Fruit fly (Drosophila melanogaster) whole organism, embryonic: ENCODE measurements around the gene Cpr30F.
A peak's percentile ranks its signal among the peaks of the same experiment; 100 is the strongest.

ENCODE experiments used
- CG11085 ChIP-seq: fragments of 200-800 bp; sonication (Bioruptor generic); IDR thresholded peaks from 2 replicates; pipeline ENCODE4 v1.3.6; 2022; ENCODE audit warnings: missing biosample characterization, missing genetic modification characterization
- CG11560 ChIP-seq: fragments of 200-800 bp; sonication (Bioruptor generic); IDR thresholded peaks from 3 replicates; pipeline ENCODE4 v1.3.6; 2022; ENCODE audit warnings: missing biosample characterization, missing genetic modification characterization
- CG12942 ChIP-seq: fragments of 200-800 bp; sonication (Bioruptor generic); optimal IDR thresholded peaks from 3 replicates; lab custom pipeline; 2016; ENCODE audit warnings: missing biosample characterization, missing genetic modification characterization
- CG13894 ChIP-seq: fragments of 200-800 bp; sonication (Bioruptor generic); optimal IDR thresholded peaks from 3 replicates; lab custom pipeline; 2018; ENCODE audit warnings: missing biosample characterization, mild to moderate bottlenecking, missing genetic modification characterization, moderate library complexity
- CG14441 ChIP-seq: fragments of 200-800 bp; sonication (Bioruptor generic); IDR thresholded peaks from 2 replicates; pipeline ENCODE4 v1.3.6; 2022; ENCODE audit warnings: missing biosample characterization, missing genetic modification characterization
- CG14667 ChIP-seq: fragments of 200-800 bp; sonication (Bioruptor generic); IDR thresholded peaks from 2 replicates; pipeline ENCODE4 v1.3.6; 2022; ENCODE audit warnings: missing biosample characterization, missing genetic modification characterization
- CG15011 ChIP-seq: fragments of 200-800 bp; sonication (Bioruptor generic); optimal IDR thresholded peaks from 3 replicates; lab custom pipeline; 2018; ENCODE audit warnings: missing biosample characterization, mild to moderate bottlenecking, missing genetic modification characterization
- CG1529 ChIP-seq: fragments of 200-800 bp; sonication (Bioruptor generic); optimal IDR thresholded peaks from 3 replicates; lab custom pipeline; 2018; ENCODE audit warnings: missing biosample characterization, missing genetic modification characterization
- CG1647 ChIP-seq: fragments of 200-800 bp; sonication (Bioruptor generic); optimal IDR thresholded peaks from 3 replicates; lab custom pipeline; 2016; ENCODE audit warnings: missing biosample characterization, missing genetic modification characterization
- CG17186 ChIP-seq: fragments of 200-800 bp; sonication (Bioruptor generic); optimal IDR thresholded peaks from 3 replicates; lab custom pipeline; 2017; ENCODE audit warnings: missing biosample characterization, missing genetic modification reagents, missing genetic modification characterization
- CG17829 ChIP-seq: fragments of 200-800 bp; optimal IDR thresholded peaks from 2 replicates; lab custom pipeline; 2019; ENCODE audit warnings: missing biosample characterization, mild to moderate bottlenecking, missing genetic modification characterization, moderate library complexity
- CG18011 ChIP-seq: fragments of 200-800 bp; sonication (Bioruptor generic); optimal IDR thresholded peaks from 2 replicates; lab custom pipeline; 2017; ENCODE audit warnings: missing biosample characterization, missing genetic modification characterization, mild to moderate bottlenecking, moderate library complexity, missing genotype
- CG2712 ChIP-seq: fragments of 200-800 bp; optimal IDR thresholded peaks from 3 replicates; lab custom pipeline; 2019; ENCODE audit warnings: missing biosample characterization, mild to moderate bottlenecking, missing genetic modification characterization, moderate library complexity
- CG31224 ChIP-seq: fragments of 200-800 bp; sonication (Bioruptor generic); IDR thresholded peaks from 2 replicates; pipeline ENCODE4 v1.3.6; 2022; ENCODE audit warnings: missing biosample characterization, missing genetic modification characterization
- CG34376 ChIP-seq: fragments of 200-800 bp; sonication (Bioruptor generic); optimal IDR thresholded peaks from 2 replicates; lab custom pipeline; 2018; ENCODE audit warnings: missing biosample characterization, mild to moderate bottlenecking, missing genetic modification characterization
- CG6175 ChIP-seq: fragments of 200-800 bp; sonication (Bioruptor generic); IDR thresholded peaks from 3 replicates; pipeline ENCODE4 v1.3.6; 2022; ENCODE audit warnings: missing biosample characterization, missing genetic modification characterization
- CG6791 ChIP-seq: fragments of 200-800 bp; sonication (Bioruptor generic); IDR thresholded peaks from 3 replicates; pipeline ENCODE4 v1.3.6; 2022; ENCODE audit warnings: missing biosample characterization, missing genetic modification characterization; ENCODE audit not compliant: partially characterized antibody
- CG7271 ChIP-seq: fragments of 200-800 bp; sonication (Bioruptor generic); optimal IDR thresholded peaks from 2 replicates; lab custom pipeline; 2018; ENCODE audit warnings: missing biosample characterization, mild to moderate bottlenecking, missing genetic modification characterization, moderate library complexity
- CG7372 ChIP-seq: fragments of 200-800 bp; sonication (Bioruptor generic); IDR thresholded peaks from 2 replicates; pipeline ENCODE4 v1.3.6; 2022; ENCODE audit warnings: missing biosample characterization, missing genetic modification characterization
- CG7745 ChIP-seq: fragments of 200-800 bp; sonication (Bioruptor generic); optimal IDR thresholded peaks from 2 replicates; lab custom pipeline; 2018; ENCODE audit warnings: missing biosample characterization, mild to moderate bottlenecking, missing genetic modification characterization, moderate library complexity
- CG8290 ChIP-seq, 3 experiments: fragments of 200-800 bp; sonication (Bioruptor generic); optimal IDR thresholded peaks; 2 replicates each; lab custom pipeline; 2016 to 2019; ENCODE audit warnings: missing biosample characterization in 3 of 3, missing genetic modification characterization in 3 of 3, mild to moderate bottlenecking in 2 of 3, moderate library complexity in 1 of 3
- CG9932 ChIP-seq: fragments of 200-800 bp; sonication (Bioruptor generic); IDR thresholded peaks from 2 replicates; pipeline ENCODE4 v1.3.6; 2022; ENCODE audit warnings: missing biosample characterization, missing genetic modification characterization
- Chrac-16 ChIP-seq: fragments of 200-800 bp; sonication (Bioruptor generic); optimal IDR thresholded peaks from 3 replicates; lab custom pipeline; 2016; ENCODE audit warnings: missing biosample characterization, missing genetic modification characterization
- Dref ChIP-seq: fragments of 200-800 bp; sonication (Bioruptor generic); IDR thresholded peaks from 2 replicates; pipeline ENCODE4 v1.3.6; 2022; ENCODE audit warnings: missing biosample characterization, missing genetic modification characterization
- E2f1 ChIP-seq: fragments of 200-800 bp; sonication (Bioruptor generic); IDR thresholded peaks from 2 replicates; pipeline ENCODE4 v1.3.6; 2022; ENCODE audit warnings: missing biosample characterization, missing genetic modification characterization
- H15 ChIP-seq: fragments of 200-800 bp; sonication (Bioruptor generic); IDR thresholded peaks from 3 replicates; pipeline ENCODE4 v1.3.6; 2022; ENCODE audit warnings: missing biosample characterization, missing genetic modification characterization
- Hand ChIP-seq: fragments of 200-800 bp; sonication (Bioruptor generic); optimal IDR thresholded peaks from 2 replicates; lab custom pipeline; 2017; ENCODE audit warnings: mild to moderate bottlenecking, missing biosample characterization, missing genetic modification reagents, missing genetic modification characterization
- Hmx ChIP-seq: fragments of 200-800 bp; sonication (Bioruptor generic); optimal IDR thresholded peaks from 2 replicates; lab custom pipeline; 2016; ENCODE audit warnings: missing biosample characterization, missing genetic modification characterization
- Hr51 ChIP-seq, 2 experiments: fragments of 200-800 bp; sonication (Bioruptor generic); optimal IDR thresholded peaks; 2 replicates in 1 of 2; 3 replicates in 1 of 2; lab custom pipeline; 2016 to 2018; ENCODE audit warnings: missing biosample characterization in 2 of 2, missing genetic modification characterization in 2 of 2, mild to moderate bottlenecking in 1 of 2, moderate library complexity in 1 of 2
- Med ChIP-seq: fragments of 200-800 bp; sonication (Bioruptor generic); peaks from one replicate; lab custom pipeline; 2016; ENCODE audit warnings: missing biosample characterization, missing genetic modification characterization, mild to moderate bottlenecking, inconsistent platforms, moderate library complexity
- Mrtf ChIP-seq: fragments of 200-800 bp; sonication (Bioruptor generic); IDR thresholded peaks from 3 replicates; pipeline ENCODE4 v1.3.6; 2022; ENCODE audit warnings: missing biosample characterization, missing genetic modification characterization
- Neu2 ChIP-seq: fragments of 200-800 bp; sonication (Bioruptor generic); optimal IDR thresholded peaks from 3 replicates; lab custom pipeline; 2016; ENCODE audit warnings: missing biosample characterization, missing genetic modification characterization, borderline replicate concordance
- Sox102F ChIP-seq: fragments of 200-800 bp; sonication (Bioruptor generic); optimal IDR thresholded peaks from 2 replicates; lab custom pipeline; 2018; ENCODE audit warnings: missing biosample characterization, mild to moderate bottlenecking, missing genetic modification characterization, moderate library complexity
- Usf ChIP-seq: fragments of 200-800 bp; sonication (Bioruptor generic); optimal IDR thresholded peaks from 2 replicates; lab custom pipeline; 2017; ENCODE audit warnings: missing genotype, missing biosample characterization, missing genetic modification characterization
- Xrp1 ChIP-seq: fragments of 200-800 bp; sonication (Bioruptor generic); IDR thresholded peaks from 2 replicates; pipeline ENCODE4 v1.3.6; 2022; ENCODE audit warnings: missing biosample characterization, missing genetic modification characterization
- bbx ChIP-seq: fragments of 200-800 bp; sonication (Bioruptor generic); IDR thresholded peaks from 2 replicates; pipeline ENCODE4 v1.3.6; 2022; ENCODE audit warnings: missing biosample characterization, missing genetic modification characterization; ENCODE audit not compliant: partially characterized antibody
- dm ChIP-seq: fragments of 200-800 bp; sonication (Bioruptor generic); optimal IDR thresholded peaks from 3 replicates; lab custom pipeline; 2016; ENCODE audit warnings: missing biosample characterization, missing genetic modification characterization
- dpn ChIP-seq, 2 experiments: fragments of 200-800 bp; sonication (Bioruptor generic); optimal IDR thresholded peaks; 3 replicates each; lab custom pipeline; 2016; ENCODE audit warnings: missing biosample characterization in 2 of 2, missing genetic modification characterization in 2 of 2
- ewg ChIP-seq: fragments of 200-800 bp; sonication (Bioruptor generic); optimal IDR thresholded peaks from 3 replicates; lab custom pipeline; 2017; ENCODE audit warnings: mild to moderate bottlenecking, missing biosample characterization, missing genetic modification reagents, missing genetic modification characterization
- fu2 ChIP-seq: fragments of 200-800 bp; sonication (Bioruptor generic); optimal IDR thresholded peaks from 2 replicates; lab custom pipeline; 2016; ENCODE audit warnings: missing biosample characterization, missing genetic modification characterization
- gfzf ChIP-seq: fragments of 200-800 bp; sonication (Bioruptor generic); optimal IDR thresholded peaks from 2 replicates; lab custom pipeline; 2016; ENCODE audit warnings: missing biosample characterization, mild to moderate bottlenecking, missing genetic modification characterization, moderate library complexity
- h ChIP-seq: fragments of >200 bp; optimal IDR thresholded peaks from 2 replicates; lab custom pipeline; 2017
- kni ChIP-seq: fragments of 200-800 bp; sonication (Bioruptor generic); optimal IDR thresholded peaks from 3 replicates; lab custom pipeline; 2017; ENCODE audit warnings: mild to moderate bottlenecking, missing biosample characterization, missing genetic modification reagents, missing genetic modification characterization
- lmd ChIP-seq: fragments of 200-800 bp; sonication (Bioruptor generic); IDR thresholded peaks from 2 replicates; pipeline ENCODE4 v1.3.6; 2022; ENCODE audit warnings: missing biosample characterization, missing genetic modification characterization
- nom ChIP-seq: fragments of 200-800 bp; sonication (Bioruptor generic); optimal IDR thresholded peaks from 2 replicates; lab custom pipeline; 2017; ENCODE audit warnings: missing biosample characterization, missing genetic modification characterization, mild to moderate bottlenecking, moderate library complexity, missing genetic modification reagents
- row ChIP-seq: fragments of 200-800 bp; sonication (Bioruptor generic); IDR thresholded peaks from 3 replicates; pipeline ENCODE4 v1.3.6; 2022; ENCODE audit warnings: missing biosample characterization, missing genetic modification characterization
- run ChIP-seq: fragments of 200-800 bp; sonication (Bioruptor generic); optimal IDR thresholded peaks from 3 replicates; lab custom pipeline; 2018; ENCODE audit warnings: missing biosample characterization, mild to moderate bottlenecking, missing genetic modification characterization
- slp2 ChIP-seq: fragments of 200-800 bp; sonication (Bioruptor generic); optimal IDR thresholded peaks from 2 replicates; lab custom pipeline; 2016; ENCODE audit warnings: missing biosample characterization, missing genetic modification characterization
- tgo ChIP-seq: fragments of 200-800 bp; sonication (Bioruptor generic); IDR thresholded peaks from 3 replicates; pipeline ENCODE4 v1.3.6; 2022; ENCODE audit warnings: missing biosample characterization, missing genetic modification characterization
- toy ChIP-seq: fragments of 200-800 bp; sonication (Bioruptor generic); IDR thresholded peaks from 2 replicates; pipeline ENCODE4 v1.3.6; 2022; ENCODE audit warnings: missing biosample characterization, missing genetic modification characterization
- ttk ChIP-seq: fragments of 200-800 bp; sonication (Bioruptor generic); IDR thresholded peaks from 2 replicates; pipeline ENCODE4 v2.1.2; 2022; ENCODE audit warnings: missing biosample characterization, missing genetic modification characterization
- unpg ChIP-seq: fragments of 200-800 bp; sonication (Bioruptor generic); optimal IDR thresholded peaks from 3 replicates; lab custom pipeline; 2018; ENCODE audit warnings: missing biosample characterization, mild to moderate bottlenecking, missing genetic modification characterization, moderate library complexity

The Cpr30F gene

DNA sequence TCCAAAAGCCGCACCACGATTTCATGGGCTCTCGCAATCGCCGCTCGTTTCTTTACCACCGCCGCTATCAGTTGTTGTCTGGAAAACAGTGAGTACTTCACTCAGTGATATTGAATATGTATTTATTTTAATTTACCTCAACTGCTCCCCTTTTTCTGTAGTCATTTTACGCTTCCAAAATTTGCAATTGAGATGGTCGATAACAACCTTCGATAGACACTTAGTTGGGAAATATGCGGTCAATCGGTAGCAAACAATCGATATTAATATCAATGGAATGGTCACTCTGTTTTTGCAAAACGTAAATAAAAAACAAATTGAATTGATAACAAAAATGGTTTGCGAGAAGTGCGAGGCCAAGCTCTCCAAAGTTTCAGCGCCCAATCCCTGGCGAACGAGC lies 42.4 kb downstream of the Cpr30F start, which contains the start of the genes CG34183 and CG4537 (continued):
- TF ChIP-seq h (no peak), CG11560 (tag; lab: Robert Waterston, UW) (no peak), dm (no peak), Neu2 (GFP tag; lab: Kevin White, UChicago) (no peak), CG15011 (GFP tag; lab: Kevin White, UChicago) (no peak), ttk (no peak), CG11085 (GFP tag; lab: Robert Waterston, UW) (no peak), kni (no peak), lmd (GFP tag; lab: Robert Waterston, UW) (no peak), CG8290 (GFP tag; optimal IDR thresholded peaks at IDR 0.05; lab: Kevin White, UChicago) (no peak), CG8290 (tag; optimal IDR thresholded peaks at IDR 0.05; lab: Kevin White, UChicago) (peak in 1 of 2 experiments; percentile 34), Mrtf (GFP tag; lab: Robert Waterston, UW) (no peak), CG1529 (GFP tag; lab: Kevin White, UChicago) (no peak), fu2 (GFP tag; lab: Kevin White, UChicago) (no peak), CG6175 (GFP tag; lab: Robert Waterston, UW) (no peak), bbx (peak; percentile 94), run (tag; lab: Kevin White, UChicago) (no peak), CG12942 (no peak), unpg (no peak), Usf (no peak), Sox102F (GFP tag; lab: Kevin White, UChicago) (no peak), CG14441 (GFP tag; lab: Robert Waterston, UW) (no peak), toy (GFP tag; lab: Robert Waterston, UW) (no peak), CG7271 (tag; lab: Kevin White, UChicago) (no peak), CG14667 (GFP tag; lab: Robert Waterston, UW) (no peak), Hmx (no peak), CG1647 (GFP tag; lab: Kevin White, UChicago) (no peak), CG7745 (tag; lab: Kevin White, UChicago) (no peak), row (GFP tag; lab: Robert Waterston, UW) (no peak), Hand (GFP tag; lab: Kevin White, UChicago) (no peak), CG9932 (peak; percentile 33; the same call in 1 of the 2 replicates)
- TF ChIP-seq, all 482 proteins: peak for 76

DNA sequence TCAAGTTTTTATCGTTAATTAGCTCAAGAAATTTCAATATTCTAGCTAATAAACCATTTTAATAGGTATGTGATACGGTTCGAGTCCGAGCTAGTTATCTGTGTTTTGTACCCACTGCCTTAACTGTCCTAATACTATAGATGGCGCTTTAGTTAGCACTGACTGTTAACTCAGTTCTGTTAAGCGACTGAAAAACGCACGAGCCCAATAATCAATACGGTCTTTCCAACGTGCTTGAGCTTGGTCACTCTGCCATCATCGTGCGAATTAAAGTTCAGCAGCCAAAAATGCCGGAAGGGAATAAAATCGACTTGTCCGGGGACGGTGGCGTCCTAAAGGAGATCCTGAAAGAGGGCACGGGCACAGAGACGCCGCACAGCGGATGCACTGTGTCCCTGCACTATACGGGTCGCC lies 45.1 kb downstream of the Cpr30F start, which contains the start of gene Fkbp59:
Fkbp59 (plus strand) TSS at position 150 of the 414 bp plus-strand sequence.
- TF ChIP-seq CG7372 (0 out of 2 replicates have a peak, but pooled peaks have one; percentile 10), tgo (GFP tag; lab: Robert Waterston, UW) (no peak), H15 (no peak), CG14667 (GFP tag; lab: Robert Waterston, UW) (no peak), CG31224 (no peak), CG18011 (GFP tag; lab: Kevin White, UChicago) (no peak), CG17186 (GFP tag; lab: Kevin White, UChicago) (peak; percentile 76), slp2 (GFP tag; lab: Kevin White, UChicago) (no peak), ewg (GFP tag; lab: Kevin White, UChicago) (no peak), CG2712 (tag; lab: Kevin White, UChicago) (peak; percentile 51), CG13894 (tag; lab: Kevin White, UChicago) (peak; percentile 25), Dref (GFP tag; lab: Robert Waterston, UW) (peak; percentile 40; the same call in 1 of the 2 replicates), CG8290 (GFP tag; optimal IDR thresholded peaks at IDR 0.05; lab: Kevin White, UChicago) (peak; percentile 54), CG8290 (tag; optimal IDR thresholded peaks at IDR 0.05; lab: Kevin White, UChicago) (peak in 1 of 2 experiments; percentile 79), Hr51 (GFP tag; optimal IDR thresholded peaks at IDR 0.05; lab: Kevin White, UChicago) (peak in 1 of 2 experiments; percentile 37), CG6791 (peak; percentile 94), nom (GFP tag; lab: Kevin White, UChicago) (peak; percentile 22), dpn (GFP tag; optimal IDR thresholded peaks at IDR 0.05; lab: Kevin White, UChicago) (peak in 1 of 2 experiments; percentile 4), E2f1 (GFP tag; lab: Robert Waterston, UW) (no peak), gfzf (GFP tag; lab: Kevin White, UChicago) (peak; percentile 85), CG34376 (GFP tag; lab: Kevin White, UChicago) (no peak), CG17829 (tag; lab: Kevin White, UChicago) (peak; percentile 9), Chrac-16 (GFP tag; lab: Kevin White, UChicago) (no peak), Med (GFP tag; lab: Kevin White, UChicago) (peak; percentile 64), Xrp1 (no peak)
